Worm (Caenorhabditis elegans): ENCODE data around the gene mdf-2.

- TF ChIP-seq ztf-11 (tag; optimal IDR thresholded peaks at IDR 0.05) (no peak), nhr-77 (tag; optimal IDR thresholded peaks at IDR 0.05) (no peak), nfya-1 (tag; optimal IDR thresholded peaks at IDR 0.05; ENCODE audit: insufficient read depth) (no peak), nhr-28 (tag; optimal IDR thresholded peaks at IDR 0.05) (no peak), elt-2 (tag; optimal IDR thresholded peaks at IDR 0.05) (no peak), lin-15B (tag; optimal IDR thresholded peaks at IDR 0.05) (no peak), fkh-2 (tag; optimal IDR thresholded peaks at IDR 0.05) (no peak), ceh-82 (tag; optimal IDR thresholded peaks at IDR 0.05) (no peak), daf-12 (tag; optimal IDR thresholded peaks at IDR 0.05) (no peak)
These were observed 16.4 kb upstream of the mdf-2 start for ce11 chrIV:2657307-2657706.
